Worm (Caenorhabditis elegans) whole organism, late embryonic: ENCODE results near the gene irld-22.

ENCODE experiments used
- ama-1 ChIP-seq: fragments of 150-350 bp; optimal IDR thresholded peaks from 2 replicates; lab custom pipeline; 2014
- dmd-4 ChIP-seq: sonication (generic microtip); optimal IDR thresholded peaks from 2 replicates; lab custom pipeline; 2016; ENCODE audit warnings: borderline replicate concordance, missing genetic modification characterization, missing compliant biosample characterization
- fkh-6 ChIP-seq: sonication (generic microtip); optimal IDR thresholded peaks from 2 replicates; lab custom pipeline; 2016; ENCODE audit warnings: missing genetic modification characterization, missing compliant biosample characterization
- hlh-30 ChIP-seq: sonication (generic microtip); optimal IDR thresholded peaks from 2 replicates; lab custom pipeline; 2017; ENCODE audit warnings: antibody characterized with exemption, missing genetic modification characterization, missing compliant biosample characterization; ENCODE audit not compliant: insufficient read depth
- hlh-8 ChIP-seq: sonication (generic microtip); optimal IDR thresholded peaks from 2 replicates; lab custom pipeline; 2016; ENCODE audit warnings: missing genotype, missing genetic modification characterization, missing compliant biosample characterization
- lin-11 ChIP-seq: fragments of 200-800 bp; sonication (Bioruptor generic); optimal IDR thresholded peaks from 2 replicates; lab custom pipeline; 2018; ENCODE audit warnings: mild to moderate bottlenecking, missing genetic modification characterization, missing compliant biosample characterization
- pha-4 ChIP-seq: fragments of 150-350 bp; optimal IDR thresholded peaks from 2 replicates; lab custom pipeline; 2018; ENCODE audit warnings: missing biosample characterization, missing genetic modification reagents, missing genetic modification characterization
- tbx-7 ChIP-seq: sonication (generic microtip); optimal IDR thresholded peaks from 2 replicates; lab custom pipeline; 2016; ENCODE audit warnings: missing genotype, missing genetic modification characterization, missing compliant biosample characterization

DNA sequence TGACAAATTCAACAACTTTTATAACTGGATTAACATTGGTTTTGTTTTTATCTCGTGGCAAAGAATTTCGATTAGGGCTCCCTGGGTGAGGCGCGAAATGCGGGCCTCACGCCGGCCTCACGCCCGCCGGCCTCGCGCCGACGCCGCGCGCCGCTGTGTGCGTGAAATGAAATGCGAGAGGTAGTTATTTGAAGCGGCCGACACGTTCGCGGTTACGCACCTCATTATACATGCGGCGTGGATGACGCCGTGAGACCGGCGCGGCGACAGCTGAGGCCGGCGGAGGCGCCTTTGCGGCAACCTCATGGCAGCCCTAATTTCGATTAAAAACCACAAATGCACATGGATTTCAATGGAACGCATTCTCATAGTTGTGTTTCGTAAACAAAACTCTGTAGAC lies 27.5 kb upstream of the irld-22 start:
- no peak for TF ChIP-seq ama-1
- no peak for TF ChIP-seq fkh-6 (tag; lab: Kevin White, UChicago)
- TF ChIP-seq pha-4 (tag; lab: Kevin White, UChicago): no peak
- no peak for TF ChIP-seq tbx-7
- TF ChIP-seq dmd-4: no peak
- no peak for TF ChIP-seq lin-11 (tag; lab: Kevin White, UChicago)
- TF ChIP-seq hlh-8 (tag; lab: Kevin White, UChicago): no peak
- no peak for TF ChIP-seq hlh-30 (tag; lab: Kevin White, UChicago)
